Worm (Caenorhabditis elegans): ENCODE data around the gene scp-1.

ce11 chrII:9377158-9377557 lies 43.3 kb downstream of the scp-1 start, which contains the start of gene C06C3.10:
- no peak for TF ChIP-seq ceh-82 (tag; optimal IDR thresholded peaks at IDR 0.05)
- TF ChIP-seq nhr-237 (tag; optimal IDR thresholded peaks at IDR 0.05) = no peak
- TF ChIP-seq unc-62 (GFP tag; optimal IDR thresholded peaks at IDR 0.05) = no peak
- no peak for TF ChIP-seq ztf-11 (tag; optimal IDR thresholded peaks at IDR 0.05)
- no peak for TF ChIP-seq elt-1 (tag; optimal IDR thresholded peaks at IDR 0.05)
- TF ChIP-seq nhr-12 (tag; optimal IDR thresholded peaks at IDR 0.05) = no peak
- TF ChIP-seq elt-3 (tag; optimal IDR thresholded peaks at IDR 0.05) = no peak
- TF ChIP-seq fkh-10 (GFP tag; optimal IDR thresholded peaks at IDR 0.05) = no peak
- no peak for TF ChIP-seq zag-1 (tag; optimal IDR thresholded peaks at IDR 0.05)
- no peak for TF ChIP-seq unc-39 (tag; optimal IDR thresholded peaks at IDR 0.05)
- TF ChIP-seq mdl-1 (tag; optimal IDR thresholded peaks at IDR 0.05) = no peak
